Worm (Caenorhabditis elegans) whole organism, L2 larva: Measurements from ENCODE around the gene M106.2.

Source experiments
- ama-1 ChIP-seq: fragments of 150-350 bp; optimal IDR thresholded peaks from 2 replicates; lab custom pipeline; 2018; ENCODE audit warnings: inconsistent platforms
- egl-27 ChIP-seq: sonication (generic microtip); optimal IDR thresholded peaks from 3 replicates; lab custom pipeline; 2017; ENCODE audit warnings: missing biosample characterization, missing genetic modification reagents, missing genetic modification characterization
- elt-3 ChIP-seq: sonication (generic microtip); optimal IDR thresholded peaks from 2 replicates; lab custom pipeline; 2017; ENCODE audit warnings: missing biosample characterization, missing genetic modification characterization
- lin-39 ChIP-seq: fragments of 150-350 bp; optimal IDR thresholded peaks from 2 replicates; lab custom pipeline; 2014; ENCODE audit warnings: missing biosample characterization, missing genetic modification reagents, missing genetic modification characterization
- lsy-2 ChIP-seq, 2 experiments: fragments of 150-350 bp in 1 of 2; sonication (generic microtip) in 1 of 2; optimal IDR thresholded peaks; 2 replicates each; lab custom pipeline; 2014 to 2017; ENCODE audit warnings: missing biosample characterization in 2 of 2, missing genetic modification characterization in 2 of 2
- mdl-1 ChIP-seq, 2 experiments: fragments of 150-350 bp in 1 of 2; sonication (generic microtip) in 1 of 2; optimal IDR thresholded peaks; 2 replicates each; lab custom pipeline; 2017; ENCODE audit warnings: missing biosample characterization in 2 of 2, missing genetic modification characterization in 2 of 2
- nhr-11 ChIP-seq: fragments of 150-350 bp; optimal IDR thresholded peaks from 2 replicates; lab custom pipeline; 2014; ENCODE audit warnings: missing biosample characterization, missing genetic modification characterization
- nhr-21 ChIP-seq: fragments of 150-350 bp; optimal IDR thresholded peaks from 2 replicates; lab custom pipeline; 2014; ENCODE audit warnings: missing biosample characterization, missing genetic modification characterization
- nhr-23 ChIP-seq: fragments of 150-350 bp; optimal IDR thresholded peaks from 2 replicates; lab custom pipeline; 2014; ENCODE audit warnings: missing biosample characterization, missing genetic modification reagents, missing genetic modification characterization
- sem-4 ChIP-seq: fragments of 150-350 bp; optimal IDR thresholded peaks from 2 replicates; lab custom pipeline; 2014; ENCODE audit warnings: missing biosample characterization, missing genetic modification reagents, missing genetic modification characterization
- snpc-4 ChIP-seq: fragments of 150-350 bp; optimal IDR thresholded peaks from 2 replicates; lab custom pipeline; 2014; ENCODE audit warnings: missing biosample characterization, missing genetic modification characterization
- unc-39 ChIP-seq: fragments of 150-350 bp; optimal IDR thresholded peaks from 2 replicates; lab custom pipeline; 2014; ENCODE audit warnings: missing biosample characterization, missing genetic modification characterization
- unc-62 ChIP-seq: fragments of 150-350 bp; optimal IDR thresholded peaks from 2 replicates; lab custom pipeline; 2014; ENCODE audit warnings: missing biosample characterization, missing genetic modification reagents, missing genetic modification characterization
- ztf-4 ChIP-seq: fragments of 150-350 bp; optimal IDR thresholded peaks from 2 replicates; lab custom pipeline; 2014; ENCODE audit warnings: missing biosample characterization, missing genetic modification characterization

ce11 chrII:10898998-10899397, 49.2 kb upstream of the M106.2 start:
- TF ChIP-seq elt-3 (tag; lab: Kevin White, UChicago), result no peak
- no peak for TF ChIP-seq sem-4 (tag; lab: Kevin White, UChicago)
- no peak for TF ChIP-seq mdl-1 (tag; optimal IDR thresholded peaks at IDR 0.05; lab: Kevin White, UChicago)
- no peak for TF ChIP-seq egl-27 (tag; lab: Kevin White, UChicago)
- no peak for TF ChIP-seq ztf-4 (tag; lab: Kevin White, UChicago)
- no peak for TF ChIP-seq nhr-11 (tag; lab: Kevin White, UChicago)
- TF ChIP-seq unc-62 (GFP tag; lab: Kevin White, UChicago), result no peak
- TF ChIP-seq lsy-2 (tag; optimal IDR thresholded peaks at IDR 0.05; lab: Kevin White, UChicago), result no peak
- no peak for TF ChIP-seq snpc-4 (tag; lab: Kevin White, UChicago)
- TF ChIP-seq ama-1 (lab: Kevin White, UChicago), result no peak
- TF ChIP-seq unc-39 (tag; lab: Kevin White, UChicago), result no peak
- TF ChIP-seq lin-39 (tag; lab: Kevin White, UChicago), result no peak
- no peak for TF ChIP-seq nhr-21 (tag; lab: Kevin White, UChicago)
- TF ChIP-seq nhr-23 (tag; lab: Kevin White, UChicago), result no peak
